Fruit fly (Drosophila melanogaster) whole organism, embryonic: ENCODE data around the gene RabX6.

Experiments used
- Atf6 ChIP-seq: fragments of 200-800 bp; sonication (Bioruptor generic); IDR thresholded peaks from 2 replicates; pipeline ENCODE4 v1.3.6; 2022; ENCODE audit warnings: missing biosample characterization, missing genetic modification characterization
- CG10267 ChIP-seq: fragments of 200-800 bp; sonication (Bioruptor generic); optimal IDR thresholded peaks from 2 replicates; lab custom pipeline; 2018; ENCODE audit warnings: missing biosample characterization, mild to moderate bottlenecking, missing genetic modification characterization, moderate library complexity
- CG10321 ChIP-seq: fragments of 200-800 bp; sonication (Bioruptor generic); IDR thresholded peaks from 2 replicates; pipeline ENCODE4 v1.3.6; 2022; ENCODE audit warnings: missing biosample characterization, missing genetic modification characterization
- CG11560 ChIP-seq: fragments of 200-800 bp; sonication (Bioruptor generic); IDR thresholded peaks from 3 replicates; pipeline ENCODE4 v1.3.6; 2022; ENCODE audit warnings: missing biosample characterization, missing genetic modification characterization
- CG11723 ChIP-seq: fragments of 200-800 bp; sonication (Bioruptor generic); optimal IDR thresholded peaks from 2 replicates; lab custom pipeline; 2017; ENCODE audit warnings: missing biosample characterization, mild to moderate bottlenecking, missing genetic modification characterization
- CG12236 ChIP-seq: fragments of 200-800 bp; sonication (Bioruptor generic); optimal IDR thresholded peaks from 2 replicates; lab custom pipeline; 2016; ENCODE audit warnings: missing biosample characterization, missing genetic modification characterization
- CG13296 ChIP-seq: fragments of 200-800 bp; sonication (Bioruptor generic); optimal IDR thresholded peaks from 3 replicates; lab custom pipeline; 2018; ENCODE audit warnings: missing biosample characterization, mild to moderate bottlenecking, missing genetic modification characterization
- CG14965 ChIP-seq: fragments of 200-800 bp; sonication (Bioruptor generic); optimal IDR thresholded peaks from 2 replicates; lab custom pipeline; 2016; ENCODE audit warnings: missing biosample characterization, missing genetic modification characterization, borderline replicate concordance
- CG15479 ChIP-seq: fragments of 200-800 bp; sonication (Bioruptor generic); optimal IDR thresholded peaks from 3 replicates; lab custom pipeline; 2019; ENCODE audit warnings: missing biosample characterization, mild to moderate bottlenecking, missing genetic modification characterization, moderate library complexity
- CG1603 ChIP-seq: fragments of 200-800 bp; sonication (Bioruptor generic); optimal IDR thresholded peaks from 2 replicates; lab custom pipeline; 2019; ENCODE audit warnings: missing biosample characterization, mild to moderate bottlenecking, missing genetic modification characterization, moderate library complexity
- CG17328 ChIP-seq: fragments of 200-800 bp; sonication (Bioruptor generic); IDR thresholded peaks from 2 replicates; pipeline ENCODE4 v1.3.6; 2022; ENCODE audit warnings: missing biosample characterization, missing genetic modification characterization
- CG17361 ChIP-seq: fragments of 200-800 bp; sonication (Bioruptor generic); IDR thresholded peaks from 3 replicates; pipeline ENCODE4 v1.3.6; 2022; ENCODE audit warnings: missing biosample characterization, missing genetic modification characterization
- CG17829 ChIP-seq: fragments of 200-800 bp; optimal IDR thresholded peaks from 2 replicates; lab custom pipeline; 2019; ENCODE audit warnings: missing biosample characterization, mild to moderate bottlenecking, missing genetic modification characterization, moderate library complexity
- CG1832 ChIP-seq: fragments of 200-800 bp; sonication (Bioruptor generic); optimal IDR thresholded peaks from 2 replicates; lab custom pipeline; 2017; ENCODE audit warnings: missing biosample characterization, mild to moderate bottlenecking, missing genetic modification characterization, inconsistent platforms
- CG18599 ChIP-seq: fragments of 200-800 bp; sonication (Bioruptor generic); optimal IDR thresholded peaks from 3 replicates; lab custom pipeline; 2017; ENCODE audit warnings: missing biosample characterization, missing genetic modification characterization, mild to moderate bottlenecking, moderate library complexity, missing genetic modification reagents
- CG2889 ChIP-seq: fragments of 200-800 bp; sonication (Bioruptor generic); IDR thresholded peaks from 3 replicates; pipeline ENCODE4 v1.3.6; 2022; ENCODE audit warnings: missing biosample characterization, missing genetic modification characterization
- CG32532 ChIP-seq: fragments of 200-800 bp; sonication (Bioruptor generic); IDR thresholded peaks from 2 replicates; pipeline ENCODE4 v1.3.6; 2022; ENCODE audit warnings: missing biosample characterization, missing genetic modification characterization
- CG32767 ChIP-seq: fragments of 200-800 bp; sonication (Bioruptor generic); IDR thresholded peaks from 2 replicates; pipeline ENCODE4 v1.3.6; 2022; ENCODE audit warnings: missing biosample characterization, missing genetic modification characterization
- CG34376 ChIP-seq: fragments of 200-800 bp; sonication (Bioruptor generic); optimal IDR thresholded peaks from 2 replicates; lab custom pipeline; 2018; ENCODE audit warnings: missing biosample characterization, mild to moderate bottlenecking, missing genetic modification characterization
- CG3995 ChIP-seq: fragments of 200-800 bp; sonication (Bioruptor generic); optimal IDR thresholded peaks from 3 replicates; lab custom pipeline; 2016; ENCODE audit warnings: missing biosample characterization, missing genetic modification characterization
- CG4282 ChIP-seq: fragments of 200-800 bp; sonication (Bioruptor generic); optimal IDR thresholded peaks from 2 replicates; lab custom pipeline; 2016; ENCODE audit warnings: missing biosample characterization, missing genetic modification characterization
- CG6175 ChIP-seq: fragments of 200-800 bp; sonication (Bioruptor generic); IDR thresholded peaks from 3 replicates; pipeline ENCODE4 v1.3.6; 2022; ENCODE audit warnings: missing biosample characterization, missing genetic modification characterization
- CG6254 ChIP-seq: fragments of 200-800 bp; sonication (Bioruptor generic); optimal IDR thresholded peaks from 3 replicates; lab custom pipeline; 2017; ENCODE audit warnings: mild to moderate bottlenecking, missing biosample characterization, missing genetic modification reagents, missing genetic modification characterization
- CG6272 ChIP-seq: fragments of 200-800 bp; sonication (Bioruptor generic); IDR thresholded peaks from 2 replicates; pipeline ENCODE4 v1.3.6; 2022; ENCODE audit warnings: missing biosample characterization, missing genetic modification characterization
- CkIIα-i1 ChIP-seq: fragments of 200-800 bp; sonication (Bioruptor generic); IDR thresholded peaks from 2 replicates; pipeline ENCODE4 v1.3.6; 2022; ENCODE audit warnings: missing biosample characterization, missing genetic modification characterization
- Doc2 ChIP-seq: fragments of 200-800 bp; sonication (Bioruptor generic); IDR thresholded peaks from 2 replicates; pipeline ENCODE4 v1.3.6; 2022; ENCODE audit warnings: missing biosample characterization, missing genetic modification characterization
- Ets65A ChIP-seq: fragments of 200-800 bp; sonication (Bioruptor generic); peaks from one replicate; lab custom pipeline; 2016; ENCODE audit warnings: missing biosample characterization, missing genetic modification characterization
- Fer2 ChIP-seq: fragments of 200-800 bp; sonication (Bioruptor generic); optimal IDR thresholded peaks from 2 replicates; lab custom pipeline; 2018; ENCODE audit warnings: missing biosample characterization, mild to moderate bottlenecking, missing genetic modification characterization, moderate library complexity
- Fer3 ChIP-seq: fragments of 200-800 bp; sonication (Bioruptor generic); optimal IDR thresholded peaks from 2 replicates; lab custom pipeline; 2018; ENCODE audit warnings: missing biosample characterization, mild to moderate bottlenecking, missing genetic modification characterization, moderate library complexity
- GATAe ChIP-seq: fragments of 200-800 bp; sonication (Bioruptor generic); conservative IDR thresholded peaks from 2 replicates; pipeline ENCODE4 v1.3.6; 2022; ENCODE audit warnings: missing biosample characterization, missing genetic modification characterization
- Hand ChIP-seq: fragments of 200-800 bp; sonication (Bioruptor generic); optimal IDR thresholded peaks from 2 replicates; lab custom pipeline; 2017; ENCODE audit warnings: mild to moderate bottlenecking, missing biosample characterization, missing genetic modification reagents, missing genetic modification characterization
- Nf-YC ChIP-seq: fragments of 200-800 bp; optimal IDR thresholded peaks from 3 replicates; lab custom pipeline; 2019; ENCODE audit warnings: missing biosample characterization, mild to moderate bottlenecking, missing genetic modification characterization, moderate library complexity
- Oli ChIP-seq: fragments of 200-800 bp; sonication (Bioruptor generic); optimal IDR thresholded peaks from 2 replicates; lab custom pipeline; 2018; ENCODE audit warnings: missing biosample characterization, mild to moderate bottlenecking, missing genetic modification characterization, moderate library complexity
- Scr ChIP-seq: fragments of 200-800 bp; sonication (Bioruptor generic); IDR thresholded peaks from 2 replicates; pipeline ENCODE4 v1.3.6; 2022; ENCODE audit warnings: missing biosample characterization, missing genetic modification characterization; ENCODE audit not compliant: partially characterized antibody
- bsh ChIP-seq, 2 experiments: fragments of 200-800 bp; sonication (Bioruptor generic); optimal IDR thresholded peaks; 2 replicates each; lab custom pipeline; 2017 to 2018; ENCODE audit warnings: mild to moderate bottlenecking in 2 of 2, missing biosample characterization in 2 of 2, missing genetic modification characterization in 2 of 2, moderate library complexity in 1 of 2
- cato ChIP-seq: fragments of 200-800 bp; sonication (Bioruptor generic); optimal IDR thresholded peaks from 2 replicates; lab custom pipeline; 2016; ENCODE audit warnings: missing biosample characterization, missing genetic modification characterization, borderline replicate concordance
- ci ChIP-seq: fragments of 200-800 bp; sonication (Bioruptor generic); IDR thresholded peaks from 3 replicates; pipeline ENCODE4 v1.3.6; 2022; ENCODE audit warnings: missing biosample characterization, missing genetic modification characterization
- crol ChIP-seq: fragments of 200-800 bp; sonication (Bioruptor generic); IDR thresholded peaks from 2 replicates; pipeline ENCODE4 v1.3.6; 2022; ENCODE audit warnings: missing biosample characterization, missing genetic modification characterization
- dpn ChIP-seq, 2 experiments: fragments of 200-800 bp; sonication (Bioruptor generic); optimal IDR thresholded peaks; 3 replicates each; lab custom pipeline; 2016; ENCODE audit warnings: missing biosample characterization in 2 of 2, missing genetic modification characterization in 2 of 2
- kah ChIP-seq: fragments of 200-800 bp; sonication (Bioruptor generic); optimal IDR thresholded peaks from 2 replicates; lab custom pipeline; 2018; ENCODE audit warnings: missing biosample characterization, mild to moderate bottlenecking, missing genetic modification characterization
- kni ChIP-seq: fragments of 200-800 bp; sonication (Bioruptor generic); optimal IDR thresholded peaks from 3 replicates; lab custom pipeline; 2017; ENCODE audit warnings: mild to moderate bottlenecking, missing biosample characterization, missing genetic modification reagents, missing genetic modification characterization
- lilli ChIP-seq: fragments of 200-800 bp; sonication (Bioruptor generic); optimal IDR thresholded peaks from 3 replicates; lab custom pipeline; 2016; ENCODE audit warnings: missing biosample characterization, missing genetic modification characterization
- luna ChIP-seq: fragments of 200-800 bp; sonication (Bioruptor generic); optimal IDR thresholded peaks from 2 replicates; lab custom pipeline; 2016; ENCODE audit warnings: missing biosample characterization, missing genetic modification characterization
- phol ChIP-seq: fragments of 200-800 bp; sonication (Bioruptor generic); optimal IDR thresholded peaks from 3 replicates; lab custom pipeline; 2018; ENCODE audit warnings: missing biosample characterization, mild to moderate bottlenecking, missing genetic modification characterization, moderate library complexity
- ranshi ChIP-seq: fragments of 200-800 bp; sonication (Bioruptor generic); IDR thresholded peaks from 2 replicates; pipeline ENCODE4 v1.3.6; 2022; ENCODE audit warnings: missing biosample characterization, missing genetic modification characterization
- seq ChIP-seq: fragments of 200-800 bp; sonication (Bioruptor generic); IDR thresholded peaks from 2 replicates; pipeline ENCODE4 v1.3.6; 2022; ENCODE audit warnings: missing biosample characterization, missing genetic modification characterization
- sr ChIP-seq: fragments of 200-800 bp; sonication (Bioruptor generic); IDR thresholded peaks from 3 replicates; pipeline ENCODE4 v1.3.6; 2022; ENCODE audit warnings: missing biosample characterization, missing genetic modification characterization
- tll ChIP-seq, 2 experiments: fragments of 200-800 bp in 1 of 2; fragments of >200 bp in 1 of 2; sonication (Bioruptor generic) in 1 of 2; optimal IDR thresholded peaks; 2 replicates each; lab custom pipeline; 2017 to 2019; ENCODE audit warnings: missing biosample characterization in 2 of 2, missing genetic modification characterization in 2 of 2, mild to moderate bottlenecking in 1 of 2, moderate library complexity in 1 of 2
- zen2 ChIP-seq: fragments of 200-800 bp; sonication (Bioruptor generic); IDR thresholded peaks from 3 replicates; pipeline ENCODE4 v1.3.6; 2022; ENCODE audit warnings: missing biosample characterization, missing genetic modification characterization; ENCODE audit not compliant: partially characterized antibody
- zf30C ChIP-seq: fragments of 200-800 bp; sonication (Bioruptor generic); optimal IDR thresholded peaks from 3 replicates; lab custom pipeline; 2018; ENCODE audit warnings: missing biosample characterization, mild to moderate bottlenecking, missing genetic modification characterization

Gene RabX6

dm6 chr3L:735948-736347 lies 45.6 kb downstream of the RabX6 start (continued):
- TF ChIP-seq CG4282 (GFP tag; lab: Kevin White, UChicago) (no peak), CG1832 (no peak), CG10267 (tag; lab: Kevin White, UChicago) (peak; percentile 15), CG32767 (GFP tag; lab: Robert Waterston, UW) (no peak), CG34376 (no peak), Fer3 (no peak), phol (tag; lab: Kevin White, UChicago) (peak; percentile 16), luna (GFP tag; lab: Kevin White, UChicago) (no peak), CG17829 (peak; percentile 22), lilli (GFP tag; lab: Kevin White, UChicago) (no peak), CG12236 (GFP tag; lab: Kevin White, UChicago) (no peak), Atf6 (no peak), CG2889 (GFP tag; lab: Robert Waterston, UW) (no peak), CG17361 (GFP tag; lab: Robert Waterston, UW) (peak; percentile 27; the same call in 1 of the 3 replicates), CG13296 (GFP tag; lab: Kevin White, UChicago) (no peak), GATAe (GFP tag; lab: Robert Waterston, UW) (no peak), CG15479 (no peak), Fer2 (no peak), bsh (GFP tag; optimal IDR thresholded peaks at IDR 0.05; lab: Kevin White, UChicago) (peak; percentile 63 to 66), Oli (no peak), dpn (GFP tag; optimal IDR thresholded peaks at IDR 0.05; lab: Kevin White, UChicago) (no peak), ranshi (GFP tag; lab: Robert Waterston, UW) (peak; percentile 43; the same call in 1 of the 2 replicates), CG10321 (GFP tag; lab: Robert Waterston, UW) (0 out of 2 replicates have a peak, but pooled peaks have one; percentile 6), CG11560 (tag; lab: Robert Waterston, UW) (no peak), zen2 (no peak), Nf-YC (tag; lab: Kevin White, UChicago) (no peak)

- TF ChIP-seq CG18599 (no peak), CkIIα-i1 (GFP tag; lab: Robert Waterston, UW) (no peak), CG11723 (no peak), Hand (GFP tag; lab: Kevin White, UChicago) (no peak), CG32532 (GFP tag; lab: Robert Waterston, UW) (no peak), Doc2 (GFP tag; lab: Robert Waterston, UW) (no peak), Nf-YC (tag; lab: Kevin White, UChicago) (no peak), kah (no peak), seq (GFP tag; lab: Robert Waterston, UW) (no peak), ci (peak; percentile 22; the same call in 1 of the 3 replicates), CG6272 (GFP tag; lab: Robert Waterston, UW) (no peak), crol (GFP tag; lab: Robert Waterston, UW) (peak; percentile 60; the same call in 1 of the 2 replicates), zf30C (GFP tag; lab: Kevin White, UChicago) (no peak), CG12236 (GFP tag; lab: Kevin White, UChicago) (no peak), kni (GFP tag; lab: Kevin White, UChicago) (peak; percentile 61), CG14965 (GFP tag; lab: Kevin White, UChicago) (no peak), CG17328 (GFP tag; lab: Robert Waterston, UW) (0 out of 2 replicates have a peak, but pooled peaks have one; percentile 8), cato (GFP tag; lab: Kevin White, UChicago) (no peak), CG6175 (peak; percentile 17; the same call in 1 of the 3 replicates), CG6254 (GFP tag; lab: Kevin White, UChicago) (peak; percentile 6), CG1603 (tag; lab: Kevin White, UChicago) (no peak), tll (GFP tag; optimal IDR thresholded peaks at IDR 0.05; lab: Kevin White, UChicago) (no peak), Scr (GFP tag; lab: Robert Waterston, UW) (no peak), CG3995 (GFP tag; lab: Kevin White, UChicago) (no peak), Ets65A (no peak), sr (peak; percentile 70; the same call in 2 of the 3 replicates), ranshi (GFP tag; lab: Robert Waterston, UW) (no peak)
These were observed 46.3 kb downstream of the RabX6 start for dm6 chr3L:736542-737166.
